Worm (Caenorhabditis elegans) whole organism, midembryonic: ENCODE results near the gene egl-47.

Source experiments
- T22C8.4 ChIP-seq: fragments of 200-800 bp; sonication (Bioruptor generic); IDR thresholded peaks from 2 replicates; pipeline ENCODE4 v1.3.6; 2022; ENCODE audit warnings: missing genetic modification characterization, missing compliant biosample characterization
- cog-1 ChIP-seq: sonication (generic microtip); optimal IDR thresholded peaks from 2 replicates; lab custom pipeline; 2016; ENCODE audit warnings: missing genetic modification characterization, missing compliant biosample characterization
- flt-1 ChIP-seq: fragments of 200-800 bp; sonication (Bioruptor generic); IDR thresholded peaks from 2 replicates; pipeline ENCODE4 v1.3.6; 2022; ENCODE audit warnings: missing genetic modification characterization, missing compliant biosample characterization
- klf-2 ChIP-seq: fragments of 200-800 bp; sonication (Bioruptor generic); conservative IDR thresholded peaks from 2 replicates; pipeline ENCODE4 v1.3.6; 2022; ENCODE audit warnings: missing genetic modification reagents, missing genetic modification characterization, missing compliant biosample characterization
- med-1 ChIP-seq: sonication (generic microtip); optimal IDR thresholded peaks from 2 replicates; lab custom pipeline; 2017; ENCODE audit warnings: missing genetic modification characterization, mild to moderate bottlenecking, missing compliant biosample characterization, antibody characterized with exemption, missing genetic modification reagents; ENCODE audit not compliant: insufficient read depth
- ref-1 ChIP-seq: fragments of 200-800 bp; sonication (Bioruptor generic); conservative IDR thresholded peaks from 2 replicates; pipeline ENCODE4 v1.3.6; 2022; ENCODE audit warnings: missing genetic modification reagents, missing genetic modification characterization, missing compliant biosample characterization
- ztf-23 ChIP-seq: fragments of 200-800 bp; sonication (Bioruptor generic); IDR thresholded peaks from 2 replicates; pipeline ENCODE4 v1.3.6; 2022; ENCODE audit warnings: missing genetic modification reagents, missing genetic modification characterization, missing compliant biosample characterization
- ztf-29 ChIP-seq: fragments of 200-800 bp; sonication (Bioruptor generic); IDR thresholded peaks from 2 replicates; pipeline ENCODE4 v1.3.6; 2022; ENCODE audit warnings: missing genetic modification reagents, missing genetic modification characterization, missing compliant biosample characterization

ce11 chrV:9926240-9926639 lies 26.9 kb downstream of the egl-47 start, which contains the start of gene C50H2.13:
- TF ChIP-seq flt-1 (GFP tag; lab: Robert Waterston, UW) (no peak), med-1 (GFP tag; lab: Kevin White, UChicago) (no peak), klf-2 (no peak), cog-1 (tag; lab: Kevin White, UChicago) (no peak), ztf-29 (no peak), ztf-23 (GFP tag; lab: Robert Waterston, UW) (no peak), ref-1 (GFP tag; lab: Robert Waterston, UW) (no peak), T22C8.4 (GFP tag; lab: Robert Waterston, UW) (no peak)
